Fruit fly (Drosophila melanogaster) whole organism, embryonic: ENCODE data around the gene TTLL1A.

ENCODE experiments used
- CG17328 ChIP-seq: fragments of 200-800 bp; sonication (Bioruptor generic); IDR thresholded peaks from 2 replicates; pipeline ENCODE4 v1.3.6; 2022; ENCODE audit warnings: missing biosample characterization, missing genetic modification characterization
- CG17359 ChIP-seq: fragments of 200-800 bp; sonication (Bioruptor generic); optimal IDR thresholded peaks from 3 replicates; lab custom pipeline; 2018; ENCODE audit warnings: missing biosample characterization, mild to moderate bottlenecking, missing genetic modification characterization, moderate library complexity
- CG3163 ChIP-seq: fragments of 200-800 bp; sonication (Bioruptor generic); optimal IDR thresholded peaks from 3 replicates; lab custom pipeline; 2016; ENCODE audit warnings: missing biosample characterization, missing genetic modification characterization
- Hmr ChIP-seq: fragments of 200-800 bp; sonication (Bioruptor generic); optimal IDR thresholded peaks from 3 replicates; lab custom pipeline; 2017; ENCODE audit warnings: mild to moderate bottlenecking, missing biosample characterization, missing genetic modification reagents, missing genetic modification characterization
- Ptx1 ChIP-seq: fragments of 200-800 bp; sonication (Bioruptor generic); IDR thresholded peaks from 2 replicates; pipeline ENCODE4 v1.3.6; 2022; ENCODE audit warnings: missing biosample characterization, missing genetic modification characterization
- h ChIP-seq: fragments of >200 bp; optimal IDR thresholded peaks from 2 replicates; lab custom pipeline; 2017
- unpg ChIP-seq: fragments of 200-800 bp; sonication (Bioruptor generic); optimal IDR thresholded peaks from 3 replicates; lab custom pipeline; 2018; ENCODE audit warnings: missing biosample characterization, mild to moderate bottlenecking, missing genetic modification characterization, moderate library complexity

- peak; percentile 61 for TF ChIP-seq CG17359 (tag; lab: Kevin White, UChicago)
- no peak for TF ChIP-seq Hmr (GFP tag; lab: Kevin White, UChicago)
- peak; percentile 35 for TF ChIP-seq Ptx1 (GFP tag; lab: Robert Waterston, UW)
- TF ChIP-seq CG3163 (GFP tag; lab: Kevin White, UChicago) = no peak
- no peak for TF ChIP-seq h (lab: Kevin White, UChicago)
- TF ChIP-seq CG17328 (GFP tag; lab: Robert Waterston, UW) = no peak
- no peak for TF ChIP-seq unpg (GFP tag; lab: Kevin White, UChicago)
Observed at dm6 chrX:17174115-17174514, 28.3 kb downstream of the TTLL1A start.
